Worm (Caenorhabditis elegans) whole organism, L3 larva: ENCODE results near the gene srv-5.

Experiments used
- R02D3.7 ChIP-seq: fragments of 150-350 bp; optimal IDR thresholded peaks from 2 replicates; lab custom pipeline; 2014; ENCODE audit warnings: missing biosample characterization, missing genetic modification characterization
- ZK546.5 ChIP-seq: sonication (generic microtip); optimal IDR thresholded peaks from 2 replicates; lab custom pipeline; 2017; ENCODE audit warnings: missing biosample characterization, missing genetic modification characterization
- aly-2 ChIP-seq: fragments of 150-350 bp; optimal IDR thresholded peaks from 2 replicates; lab custom pipeline; 2014; ENCODE audit warnings: missing biosample characterization, missing genetic modification characterization
- ama-1 ChIP-seq: fragments of 150-350 bp; optimal IDR thresholded peaks from 2 replicates; lab custom pipeline; 2018
- ceh-16 ChIP-seq: sonication (generic microtip); optimal IDR thresholded peaks from 2 replicates; lab custom pipeline; 2017; ENCODE audit warnings: missing biosample characterization, missing genetic modification characterization
- ceh-28 ChIP-seq: fragments of 150-350 bp; optimal IDR thresholded peaks from 2 replicates; lab custom pipeline; 2014; ENCODE audit warnings: missing biosample characterization, missing genetic modification reagents, missing genetic modification characterization
- ceh-82 ChIP-seq: fragments of 150-350 bp; optimal IDR thresholded peaks from 2 replicates; lab custom pipeline; 2014; ENCODE audit warnings: missing biosample characterization, missing genetic modification characterization
- ceh-9 ChIP-seq: sonication (generic microtip); optimal IDR thresholded peaks from 2 replicates; lab custom pipeline; 2018; ENCODE audit warnings: missing biosample characterization, missing genetic modification characterization
- daf-12 ChIP-seq: fragments of 150-350 bp; optimal IDR thresholded peaks from 2 replicates; lab custom pipeline; 2014; ENCODE audit warnings: missing biosample characterization, missing genetic modification reagents, missing genetic modification characterization
- egl-27 ChIP-seq: sonication (generic microtip); optimal IDR thresholded peaks from 4 replicates; lab custom pipeline; 2017; ENCODE audit warnings: missing biosample characterization, missing genetic modification reagents, missing genetic modification characterization
- egl-5 ChIP-seq: fragments of 150-350 bp; optimal IDR thresholded peaks from 2 replicates; lab custom pipeline; 2017; ENCODE audit warnings: missing biosample characterization, missing genetic modification reagents, missing genetic modification characterization, inconsistent platforms
- elt-1 ChIP-seq: fragments of 150-350 bp; optimal IDR thresholded peaks from 2 replicates; lab custom pipeline; 2014; ENCODE audit warnings: missing biosample characterization, missing genetic modification characterization
- elt-2 ChIP-seq: sonication (generic microtip); optimal IDR thresholded peaks from 2 replicates; lab custom pipeline; 2016; ENCODE audit warnings: missing genetic modification reagents, mild to moderate bottlenecking, missing genetic modification characterization, missing compliant biosample characterization
- elt-3 ChIP-seq, 3 experiments: fragments of 150-350 bp in 1 of 3; sonication (generic microtip) in 2 of 3; optimal IDR thresholded peaks; 2 replicates in 2 of 3; 4 replicates in 1 of 3; lab custom pipeline; 2014 to 2017; ENCODE audit warnings: missing biosample characterization in 3 of 3, missing genetic modification characterization in 3 of 3
- eor-1 ChIP-seq, 2 experiments: fragments of 150-350 bp; optimal IDR thresholded peaks; 2 replicates each; lab custom pipeline; 2014 to 2018; ENCODE audit warnings: missing biosample characterization in 2 of 2, missing genetic modification characterization in 2 of 2
- fkh-10 ChIP-seq: sonication (generic microtip); optimal IDR thresholded peaks from 2 replicates; lab custom pipeline; 2017; ENCODE audit warnings: missing biosample characterization, missing genetic modification reagents, missing genetic modification characterization
- fkh-2 ChIP-seq: fragments of 150-350 bp; optimal IDR thresholded peaks from 2 replicates; lab custom pipeline; 2014; ENCODE audit warnings: missing biosample characterization, missing genetic modification reagents, missing genetic modification characterization
- fos-1 ChIP-seq: fragments of 150-350 bp; optimal IDR thresholded peaks from 2 replicates; lab custom pipeline; 2014; ENCODE audit warnings: missing biosample characterization, missing genetic modification characterization
- hmg-11 ChIP-seq: sonication (generic microtip); optimal IDR thresholded peaks from 2 replicates; lab custom pipeline; 2016; ENCODE audit warnings: missing genetic modification characterization, missing compliant biosample characterization
- jun-1 ChIP-seq: fragments of 150-350 bp; optimal IDR thresholded peaks from 2 replicates; lab custom pipeline; 2014; ENCODE audit warnings: missing biosample characterization, missing genetic modification reagents, missing genetic modification characterization
- lin-15B ChIP-seq: fragments of 150-350 bp; optimal IDR thresholded peaks from 2 replicates; lab custom pipeline; 2014; ENCODE audit warnings: missing biosample characterization, missing genetic modification characterization
- lin-39 ChIP-seq: fragments of 150-350 bp; optimal IDR thresholded peaks from 2 replicates; lab custom pipeline; 2018; ENCODE audit warnings: missing biosample characterization, missing genetic modification reagents, missing genetic modification characterization
- lsy-12 ChIP-seq: sonication (generic microtip); optimal IDR thresholded peaks from 2 replicates; lab custom pipeline; 2016; ENCODE audit warnings: mild to moderate bottlenecking, missing genetic modification characterization, missing compliant biosample characterization
- mdl-1 ChIP-seq: fragments of 150-350 bp; optimal IDR thresholded peaks from 2 replicates; lab custom pipeline; 2014; ENCODE audit warnings: missing biosample characterization, missing genetic modification characterization
- mml-1 ChIP-seq: fragments of 150-350 bp; sonication (generic microtip); optimal IDR thresholded peaks from 3 replicates; lab custom pipeline; 2014; ENCODE audit warnings: missing biosample characterization, missing genetic modification characterization
- nfya-1 ChIP-seq: sonication (generic microtip); optimal IDR thresholded peaks from 2 replicates; lab custom pipeline; 2017; ENCODE audit warnings: missing genetic modification characterization, mild to moderate bottlenecking, missing compliant biosample characterization, antibody characterized with exemption, moderate library complexity; ENCODE audit not compliant: insufficient read depth
- nhr-11 ChIP-seq: fragments of 150-350 bp; optimal IDR thresholded peaks from 2 replicates; lab custom pipeline; 2014; ENCODE audit warnings: missing biosample characterization, missing genetic modification characterization
- nhr-12 ChIP-seq: fragments of 150-350 bp; optimal IDR thresholded peaks from 2 replicates; lab custom pipeline; 2014; ENCODE audit warnings: missing biosample characterization, missing genetic modification characterization
- nhr-23 ChIP-seq: fragments of 150-350 bp; optimal IDR thresholded peaks from 2 replicates; lab custom pipeline; 2014; ENCODE audit warnings: missing biosample characterization, missing genetic modification reagents, missing genetic modification characterization
- nhr-237 ChIP-seq: fragments of 150-350 bp; optimal IDR thresholded peaks from 2 replicates; lab custom pipeline; 2014; ENCODE audit warnings: missing biosample characterization, missing genetic modification characterization
- nhr-25 ChIP-seq: sonication (generic microtip); optimal IDR thresholded peaks from 2 replicates; lab custom pipeline; 2017; ENCODE audit warnings: missing biosample characterization, missing genetic modification characterization
- nhr-28 ChIP-seq: fragments of 150-350 bp; optimal IDR thresholded peaks from 2 replicates; lab custom pipeline; 2014; ENCODE audit warnings: missing biosample characterization, missing genetic modification characterization
- nhr-43 ChIP-seq: sonication (generic microtip); optimal IDR thresholded peaks from 2 replicates; lab custom pipeline; 2016; ENCODE audit warnings: mild to moderate bottlenecking, missing genetic modification characterization, missing compliant biosample characterization; ENCODE audit not compliant: poor library complexity, severe bottlenecking
- nhr-67 ChIP-seq: fragments of 150-350 bp; optimal IDR thresholded peaks from 2 replicates; lab custom pipeline; 2014; ENCODE audit warnings: missing biosample characterization, missing genetic modification characterization
- nhr-76 ChIP-seq: fragments of 150-350 bp; sonication (generic microtip); optimal IDR thresholded peaks from 5 replicates; lab custom pipeline; 2014; ENCODE audit warnings: missing biosample characterization, missing genetic modification characterization
- nhr-77 ChIP-seq: fragments of 150-350 bp; optimal IDR thresholded peaks from 2 replicates; lab custom pipeline; 2014; ENCODE audit warnings: missing biosample characterization, missing genetic modification characterization
- pha-4 ChIP-seq: fragments of 150-350 bp; optimal IDR thresholded peaks from 2 replicates; lab custom pipeline; 2014; ENCODE audit warnings: missing biosample characterization, missing genetic modification reagents, missing genetic modification characterization
- pqm-1 ChIP-seq: fragments of 150-350 bp; optimal IDR thresholded peaks from 2 replicates; lab custom pipeline; 2017; ENCODE audit warnings: missing biosample characterization, missing genetic modification characterization, inconsistent platforms
- sea-2 ChIP-seq: fragments of 150-350 bp; sonication (generic microtip); optimal IDR thresholded peaks from 4 replicates; lab custom pipeline; 2014; ENCODE audit warnings: missing biosample characterization, missing genetic modification reagents, missing genetic modification characterization
- skn-1 ChIP-seq: fragments of 150-350 bp; optimal IDR thresholded peaks from 2 replicates; lab custom pipeline; 2014; ENCODE audit warnings: missing biosample characterization, missing genetic modification characterization
- snpc-4 ChIP-seq: fragments of 150-350 bp; optimal IDR thresholded peaks from 2 replicates; lab custom pipeline; 2014; ENCODE audit warnings: missing biosample characterization, missing genetic modification characterization
- tbx-2 ChIP-seq: sonication (generic microtip); optimal IDR thresholded peaks from 2 replicates; lab custom pipeline; 2016; ENCODE audit warnings: mild to moderate bottlenecking, missing genetic modification characterization, missing compliant biosample characterization
- unc-39 ChIP-seq: sonication (generic microtip); optimal IDR thresholded peaks from 4 replicates; lab custom pipeline; 2017; ENCODE audit warnings: missing biosample characterization, missing genetic modification characterization
- unc-62 ChIP-seq: fragments of 150-350 bp; sonication (generic microtip); optimal IDR thresholded peaks from 4 replicates; lab custom pipeline; 2014; ENCODE audit warnings: missing biosample characterization, missing genetic modification reagents, missing genetic modification characterization
- zag-1 ChIP-seq: fragments of 150-350 bp; optimal IDR thresholded peaks from 2 replicates; lab custom pipeline; 2014; ENCODE audit warnings: missing biosample characterization, missing genetic modification characterization
- ztf-11 ChIP-seq: fragments of 150-350 bp; optimal IDR thresholded peaks from 2 replicates; lab custom pipeline; 2014; ENCODE audit warnings: missing biosample characterization, missing genetic modification characterization
- ztf-4 ChIP-seq: fragments of 150-350 bp; optimal IDR thresholded peaks from 2 replicates; lab custom pipeline; 2014; ENCODE audit warnings: missing biosample characterization, missing genetic modification characterization

Gene srv-5

ce11 chrX:4263820-4264219, 11.7 kb downstream of the srv-5 start:
- TF ChIP-seq ztf-4 (tag; lab: Kevin White, UChicago) (no peak), egl-27 (tag; lab: Kevin White, UChicago) (no peak), eor-1 (tag; optimal IDR thresholded peaks at IDR 0.05; lab: Kevin White, UChicago) (no peak)

- TF ChIP-seq zag-1 (tag; lab: Kevin White, UChicago) = no peak
- no peak for TF ChIP-seq nhr-11 (tag; lab: Kevin White, UChicago)
- TF ChIP-seq unc-62 (GFP tag; lab: Kevin White, UChicago) = no peak
- TF ChIP-seq nhr-76 = no peak
- no peak for TF ChIP-seq fkh-2
- TF ChIP-seq nfya-1 (tag; lab: Kevin White, UChicago) = peak; percentile 63
- TF ChIP-seq ztf-4 (tag; lab: Kevin White, UChicago) = no peak
- TF ChIP-seq eor-1 (tag; optimal IDR thresholded peaks at IDR 0.05; lab: Kevin White, UChicago) = no peak
- TF ChIP-seq fos-1 (tag; lab: Kevin White, UChicago) = no peak
- TF ChIP-seq nhr-77 = no peak
- peak; percentile 12 for TF ChIP-seq egl-27 (tag; lab: Kevin White, UChicago)
- TF ChIP-seq hmg-11 (tag; lab: Kevin White, UChicago) = peak; percentile 64
- no peak for TF ChIP-seq aly-2 (tag; lab: Kevin White, UChicago)
- no peak for TF ChIP-seq elt-1
- peak; percentile 8 for TF ChIP-seq egl-5 (tag; lab: Kevin White, UChicago)
- TF ChIP-seq nhr-12 (tag; lab: Kevin White, UChicago) = no peak
- no peak for TF ChIP-seq ZK546.5
- TF ChIP-seq lin-15B (tag; lab: Kevin White, UChicago) = no peak
- peak; percentile 72 for TF ChIP-seq lin-39 (tag; lab: Kevin White, UChicago)
- no peak for TF ChIP-seq ama-1 (lab: Kevin White, UChicago)
- TF ChIP-seq pha-4 (tag; lab: Kevin White, UChicago) = peak; percentile 60
- TF ChIP-seq tbx-2 (tag; lab: Kevin White, UChicago) = no peak
- TF ChIP-seq mdl-1 (tag; lab: Kevin White, UChicago) = no peak
- TF ChIP-seq mml-1 (tag; lab: Kevin White, UChicago) = peak; percentile 3
- TF ChIP-seq pqm-1 (tag; lab: Kevin White, UChicago) = peak; percentile 42
- TF ChIP-seq ztf-11 (tag; lab: Kevin White, UChicago) = no peak
- no peak for TF ChIP-seq fkh-10 (GFP tag; lab: Kevin White, UChicago)
- TF ChIP-seq elt-2 = peak; percentile 41
- no peak for TF ChIP-seq jun-1 (tag; lab: Kevin White, UChicago)
- TF ChIP-seq nhr-23 (tag; lab: Kevin White, UChicago) = no peak
- TF ChIP-seq snpc-4 (tag; lab: Kevin White, UChicago) = peak; percentile 13
- TF ChIP-seq nhr-67 (tag; lab: Kevin White, UChicago) = no peak
- no peak for TF ChIP-seq ceh-28
- no peak for TF ChIP-seq ceh-9 (tag; lab: Kevin White, UChicago)
- peak; percentile 20 for TF ChIP-seq lsy-12 (tag; lab: Kevin White, UChicago)
- no peak for TF ChIP-seq R02D3.7 (tag; lab: Kevin White, UChicago)
- no peak for TF ChIP-seq nhr-237 (tag; lab: Kevin White, UChicago)
- no peak for TF ChIP-seq elt-3 (tag; optimal IDR thresholded peaks at IDR 0.05; lab: Kevin White, UChicago)
- TF ChIP-seq ceh-16 (tag; lab: Kevin White, UChicago) = no peak
- no peak for TF ChIP-seq ceh-82
- TF ChIP-seq nhr-25 (tag; lab: Kevin White, UChicago) = peak; percentile 67
- TF ChIP-seq nhr-28 (tag; lab: Kevin White, UChicago) = no peak
- TF ChIP-seq skn-1 = peak; percentile 12
- no peak for TF ChIP-seq sea-2 (GFP tag; lab: Kevin White, UChicago)
- TF ChIP-seq unc-39 (tag; lab: Kevin White, UChicago) = no peak
- TF ChIP-seq daf-12 = no peak
- no peak for TF ChIP-seq nhr-43 (tag; lab: Kevin White, UChicago)
These were observed 13.2 kb downstream of the srv-5 start, which contains the start of gene coel-1 for ce11 chrX:4265283-4265907. coel-1 (plus strand) TSS chrX:4265663.
